Worm (Caenorhabditis elegans) whole organism, L3 larva: ENCODE results near the gene srb-13.

Experiments
- ZK546.5 ChIP-seq: sonication (generic microtip); optimal IDR thresholded peaks from 2 replicates; lab custom pipeline; 2017; ENCODE audit warnings: missing biosample characterization, missing genetic modification characterization
- aly-2 ChIP-seq: fragments of 150-350 bp; optimal IDR thresholded peaks from 2 replicates; lab custom pipeline; 2014; ENCODE audit warnings: missing biosample characterization, missing genetic modification characterization
- ama-1 ChIP-seq: fragments of 150-350 bp; optimal IDR thresholded peaks from 2 replicates; lab custom pipeline; 2018
- ceh-16 ChIP-seq: sonication (generic microtip); optimal IDR thresholded peaks from 2 replicates; lab custom pipeline; 2017; ENCODE audit warnings: missing biosample characterization, missing genetic modification characterization
- ceh-28 ChIP-seq: fragments of 150-350 bp; optimal IDR thresholded peaks from 2 replicates; lab custom pipeline; 2014; ENCODE audit warnings: missing biosample characterization, missing genetic modification reagents, missing genetic modification characterization
- ceh-9 ChIP-seq: sonication (generic microtip); optimal IDR thresholded peaks from 2 replicates; lab custom pipeline; 2018; ENCODE audit warnings: missing biosample characterization, missing genetic modification characterization
- daf-12 ChIP-seq: fragments of 150-350 bp; optimal IDR thresholded peaks from 2 replicates; lab custom pipeline; 2014; ENCODE audit warnings: missing biosample characterization, missing genetic modification reagents, missing genetic modification characterization
- egl-27 ChIP-seq: sonication (generic microtip); optimal IDR thresholded peaks from 4 replicates; lab custom pipeline; 2017; ENCODE audit warnings: missing biosample characterization, missing genetic modification reagents, missing genetic modification characterization
- egl-5 ChIP-seq: fragments of 150-350 bp; optimal IDR thresholded peaks from 2 replicates; lab custom pipeline; 2017; ENCODE audit warnings: missing biosample characterization, missing genetic modification reagents, missing genetic modification characterization, inconsistent platforms
- elt-1 ChIP-seq: fragments of 150-350 bp; optimal IDR thresholded peaks from 2 replicates; lab custom pipeline; 2014; ENCODE audit warnings: missing biosample characterization, missing genetic modification characterization
- elt-2 ChIP-seq: sonication (generic microtip); optimal IDR thresholded peaks from 2 replicates; lab custom pipeline; 2016; ENCODE audit warnings: missing genetic modification reagents, mild to moderate bottlenecking, missing genetic modification characterization, missing compliant biosample characterization
- elt-3 ChIP-seq, 3 experiments: fragments of 150-350 bp in 1 of 3; sonication (generic microtip) in 2 of 3; optimal IDR thresholded peaks; 2 replicates in 2 of 3; 4 replicates in 1 of 3; lab custom pipeline; 2014 to 2017; ENCODE audit warnings: missing biosample characterization in 3 of 3, missing genetic modification characterization in 3 of 3
- eor-1 ChIP-seq, 2 experiments: fragments of 150-350 bp; optimal IDR thresholded peaks; 2 replicates each; lab custom pipeline; 2014 to 2018; ENCODE audit warnings: missing biosample characterization in 2 of 2, missing genetic modification characterization in 2 of 2
- fkh-10 ChIP-seq: sonication (generic microtip); optimal IDR thresholded peaks from 2 replicates; lab custom pipeline; 2017; ENCODE audit warnings: missing biosample characterization, missing genetic modification reagents, missing genetic modification characterization
- fkh-2 ChIP-seq: fragments of 150-350 bp; optimal IDR thresholded peaks from 2 replicates; lab custom pipeline; 2014; ENCODE audit warnings: missing biosample characterization, missing genetic modification reagents, missing genetic modification characterization
- fos-1 ChIP-seq: fragments of 150-350 bp; optimal IDR thresholded peaks from 2 replicates; lab custom pipeline; 2014; ENCODE audit warnings: missing biosample characterization, missing genetic modification characterization
- hmg-11 ChIP-seq: sonication (generic microtip); optimal IDR thresholded peaks from 2 replicates; lab custom pipeline; 2016; ENCODE audit warnings: missing genetic modification characterization, missing compliant biosample characterization
- jun-1 ChIP-seq: fragments of 150-350 bp; optimal IDR thresholded peaks from 2 replicates; lab custom pipeline; 2014; ENCODE audit warnings: missing biosample characterization, missing genetic modification reagents, missing genetic modification characterization
- lin-15B ChIP-seq: fragments of 150-350 bp; optimal IDR thresholded peaks from 2 replicates; lab custom pipeline; 2014; ENCODE audit warnings: missing biosample characterization, missing genetic modification characterization
- lsy-12 ChIP-seq: sonication (generic microtip); optimal IDR thresholded peaks from 2 replicates; lab custom pipeline; 2016; ENCODE audit warnings: mild to moderate bottlenecking, missing genetic modification characterization, missing compliant biosample characterization
- mdl-1 ChIP-seq: fragments of 150-350 bp; optimal IDR thresholded peaks from 2 replicates; lab custom pipeline; 2014; ENCODE audit warnings: missing biosample characterization, missing genetic modification characterization
- mml-1 ChIP-seq: fragments of 150-350 bp; sonication (generic microtip); optimal IDR thresholded peaks from 3 replicates; lab custom pipeline; 2014; ENCODE audit warnings: missing biosample characterization, missing genetic modification characterization
- nfya-1 ChIP-seq: sonication (generic microtip); optimal IDR thresholded peaks from 2 replicates; lab custom pipeline; 2017; ENCODE audit warnings: missing genetic modification characterization, mild to moderate bottlenecking, missing compliant biosample characterization, antibody characterized with exemption, moderate library complexity; ENCODE audit not compliant: insufficient read depth
- nhr-11 ChIP-seq: fragments of 150-350 bp; optimal IDR thresholded peaks from 2 replicates; lab custom pipeline; 2014; ENCODE audit warnings: missing biosample characterization, missing genetic modification characterization
- nhr-12 ChIP-seq: fragments of 150-350 bp; optimal IDR thresholded peaks from 2 replicates; lab custom pipeline; 2014; ENCODE audit warnings: missing biosample characterization, missing genetic modification characterization
- nhr-23 ChIP-seq: fragments of 150-350 bp; optimal IDR thresholded peaks from 2 replicates; lab custom pipeline; 2014; ENCODE audit warnings: missing biosample characterization, missing genetic modification reagents, missing genetic modification characterization
- nhr-237 ChIP-seq: fragments of 150-350 bp; optimal IDR thresholded peaks from 2 replicates; lab custom pipeline; 2014; ENCODE audit warnings: missing biosample characterization, missing genetic modification characterization
- nhr-25 ChIP-seq: sonication (generic microtip); optimal IDR thresholded peaks from 2 replicates; lab custom pipeline; 2017; ENCODE audit warnings: missing biosample characterization, missing genetic modification characterization
- nhr-28 ChIP-seq: fragments of 150-350 bp; optimal IDR thresholded peaks from 2 replicates; lab custom pipeline; 2014; ENCODE audit warnings: missing biosample characterization, missing genetic modification characterization
- nhr-43 ChIP-seq: sonication (generic microtip); optimal IDR thresholded peaks from 2 replicates; lab custom pipeline; 2016; ENCODE audit warnings: mild to moderate bottlenecking, missing genetic modification characterization, missing compliant biosample characterization; ENCODE audit not compliant: poor library complexity, severe bottlenecking
- nhr-76 ChIP-seq: fragments of 150-350 bp; sonication (generic microtip); optimal IDR thresholded peaks from 5 replicates; lab custom pipeline; 2014; ENCODE audit warnings: missing biosample characterization, missing genetic modification characterization
- nhr-77 ChIP-seq: fragments of 150-350 bp; optimal IDR thresholded peaks from 2 replicates; lab custom pipeline; 2014; ENCODE audit warnings: missing biosample characterization, missing genetic modification characterization
- pha-4 ChIP-seq: fragments of 150-350 bp; optimal IDR thresholded peaks from 2 replicates; lab custom pipeline; 2014; ENCODE audit warnings: missing biosample characterization, missing genetic modification reagents, missing genetic modification characterization
- pqm-1 ChIP-seq: fragments of 150-350 bp; optimal IDR thresholded peaks from 2 replicates; lab custom pipeline; 2017; ENCODE audit warnings: missing biosample characterization, missing genetic modification characterization, inconsistent platforms
- sea-2 ChIP-seq: fragments of 150-350 bp; sonication (generic microtip); optimal IDR thresholded peaks from 4 replicates; lab custom pipeline; 2014; ENCODE audit warnings: missing biosample characterization, missing genetic modification reagents, missing genetic modification characterization
- skn-1 ChIP-seq: fragments of 150-350 bp; optimal IDR thresholded peaks from 2 replicates; lab custom pipeline; 2014; ENCODE audit warnings: missing biosample characterization, missing genetic modification characterization
- tbx-2 ChIP-seq: sonication (generic microtip); optimal IDR thresholded peaks from 2 replicates; lab custom pipeline; 2016; ENCODE audit warnings: mild to moderate bottlenecking, missing genetic modification characterization, missing compliant biosample characterization
- unc-39 ChIP-seq: sonication (generic microtip); optimal IDR thresholded peaks from 4 replicates; lab custom pipeline; 2017; ENCODE audit warnings: missing biosample characterization, missing genetic modification characterization
- unc-62 ChIP-seq: fragments of 150-350 bp; sonication (generic microtip); optimal IDR thresholded peaks from 4 replicates; lab custom pipeline; 2014; ENCODE audit warnings: missing biosample characterization, missing genetic modification reagents, missing genetic modification characterization
- zag-1 ChIP-seq: fragments of 150-350 bp; optimal IDR thresholded peaks from 2 replicates; lab custom pipeline; 2014; ENCODE audit warnings: missing biosample characterization, missing genetic modification characterization
- ztf-11 ChIP-seq: fragments of 150-350 bp; optimal IDR thresholded peaks from 2 replicates; lab custom pipeline; 2014; ENCODE audit warnings: missing biosample characterization, missing genetic modification characterization
- ztf-4 ChIP-seq: fragments of 150-350 bp; optimal IDR thresholded peaks from 2 replicates; lab custom pipeline; 2014; ENCODE audit warnings: missing biosample characterization, missing genetic modification characterization

Gene srb-13

DNA sequence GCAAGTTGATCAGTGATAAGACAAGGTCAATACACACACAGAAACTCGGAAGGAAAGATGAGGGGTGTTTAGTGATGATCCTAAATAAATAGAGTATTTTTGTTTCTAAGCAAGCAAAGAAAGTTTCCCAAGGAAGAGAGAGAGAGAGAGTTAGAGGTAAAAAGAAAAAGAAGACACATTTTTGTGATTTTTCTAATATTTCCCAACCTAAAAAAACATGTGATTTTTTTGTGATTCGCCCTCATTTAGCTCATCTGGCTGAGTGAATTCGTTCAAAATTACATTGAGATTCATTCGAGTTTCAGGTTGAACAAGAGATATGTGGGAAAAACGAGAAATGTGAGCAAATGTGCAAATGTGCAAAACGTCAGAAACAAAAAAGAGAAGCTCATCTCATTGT is 6.6 kb downstream of the srb-13 start, which contains the start of gene srb-16:
TSS of gene srb-16 (minus strand) at position 101 of the 400 bp plus-strand sequence.
- TF ChIP-seq egl-27 (tag; lab: Kevin White, UChicago), result no peak
- TF ChIP-seq unc-39 (tag; lab: Kevin White, UChicago), result no peak
- TF ChIP-seq nhr-237 (tag; lab: Kevin White, UChicago), result no peak
- TF ChIP-seq eor-1 (tag; optimal IDR thresholded peaks at IDR 0.05; lab: Kevin White, UChicago), result no peak
- TF ChIP-seq pha-4, result no peak
- no peak for TF ChIP-seq nhr-11
- no peak for TF ChIP-seq nhr-43 (tag; lab: Kevin White, UChicago)
- TF ChIP-seq ztf-11, result no peak
- TF ChIP-seq mdl-1 (tag; lab: Kevin White, UChicago), result no peak
- no peak for TF ChIP-seq ZK546.5 (tag; lab: Kevin White, UChicago)
- no peak for TF ChIP-seq fos-1 (tag; lab: Kevin White, UChicago)
- TF ChIP-seq hmg-11, result no peak
- no peak for TF ChIP-seq ama-1 (lab: Kevin White, UChicago)
- TF ChIP-seq, all 47 proteins: peak for 0

DNA sequence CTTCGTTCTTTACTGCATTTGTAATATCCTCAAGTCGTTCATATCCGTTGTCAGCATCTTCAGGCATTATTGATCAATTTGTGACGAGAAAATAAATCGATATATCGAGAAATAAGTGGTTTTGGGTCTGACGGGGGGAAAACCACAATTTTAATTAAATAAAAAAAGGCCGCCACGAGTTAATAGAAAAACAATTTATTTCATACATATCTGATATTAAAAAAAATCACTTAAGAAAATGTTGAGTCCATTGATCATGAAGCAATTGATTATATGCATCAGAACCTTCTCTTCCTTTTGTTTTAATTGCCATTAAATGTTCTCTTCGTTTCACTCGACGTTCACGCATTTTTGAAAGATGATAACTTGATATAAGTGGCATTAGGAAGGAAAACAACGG is 9.1 kb downstream of the srb-13 start, which contains the start of gene F58A6.5:
TSS of gene F58A6.5 (minus strand) at position 101 of the 400 bp plus-strand sequence.
- TF ChIP-seq eor-1 (tag; optimal IDR thresholded peaks at IDR 0.05; lab: Kevin White, UChicago), result no peak
- TF ChIP-seq nhr-11, result no peak
- TF ChIP-seq ceh-9 (tag; lab: Kevin White, UChicago), result no peak
- TF ChIP-seq skn-1 (tag; lab: Kevin White, UChicago), result no peak
- no peak for TF ChIP-seq ztf-4 (tag; lab: Kevin White, UChicago)
- no peak for TF ChIP-seq elt-2 (tag; lab: Kevin White, UChicago)
- no peak for TF ChIP-seq lsy-12 (tag; lab: Kevin White, UChicago)
- no peak for TF ChIP-seq lin-15B (tag; lab: Kevin White, UChicago)
- no peak for TF ChIP-seq egl-27 (tag; lab: Kevin White, UChicago)
- TF ChIP-seq mdl-1 (tag; lab: Kevin White, UChicago), result no peak
- no peak for TF ChIP-seq ceh-28 (tag; lab: Kevin White, UChicago)
- TF ChIP-seq egl-5 (tag; lab: Kevin White, UChicago), result no peak
- no peak for TF ChIP-seq fos-1 (tag; lab: Kevin White, UChicago)

DNA sequence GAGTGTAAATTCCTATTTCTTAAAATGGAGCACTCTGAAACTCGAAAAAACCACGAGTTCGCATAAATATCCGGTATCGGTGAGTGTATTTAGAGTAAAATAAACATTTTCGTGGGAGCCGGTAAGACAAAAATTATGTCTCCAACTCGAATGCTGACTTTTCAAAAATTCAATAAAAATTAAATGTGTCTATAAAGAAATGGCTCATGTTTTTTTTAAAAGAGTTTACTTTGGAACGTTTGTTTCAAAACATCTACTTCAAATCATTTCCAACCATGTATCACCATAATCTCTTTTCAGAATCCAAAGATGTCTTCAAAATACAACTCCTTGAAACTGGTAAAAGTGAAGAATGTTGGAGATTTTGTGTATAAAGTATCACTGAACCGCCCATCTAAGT is 14.8 kb downstream of the srb-13 start, which contains the start of gene F58A6.1:
TSS of gene F58A6.1 (plus strand) at position 301 of the 400 bp plus-strand sequence.
- TF ChIP-seq daf-12, result no peak
- no peak for TF ChIP-seq fkh-2 (tag; lab: Kevin White, UChicago)
- no peak for TF ChIP-seq nhr-23
- no peak for TF ChIP-seq tbx-2 (tag; lab: Kevin White, UChicago)
- TF ChIP-seq ztf-11, result no peak
- no peak for TF ChIP-seq zag-1
- TF ChIP-seq nfya-1 (tag; lab: Kevin White, UChicago), result no peak
- TF ChIP-seq pha-4, result no peak
- TF ChIP-seq nhr-25 (tag; lab: Kevin White, UChicago), result no peak
- TF ChIP-seq egl-5 (tag; lab: Kevin White, UChicago), result no peak
- TF ChIP-seq elt-2 (tag; lab: Kevin White, UChicago), result no peak
- TF ChIP-seq fos-1 (tag; lab: Kevin White, UChicago), result no peak
- no peak for TF ChIP-seq ztf-4 (tag; lab: Kevin White, UChicago)
- no peak for TF ChIP-seq skn-1 (tag; lab: Kevin White, UChicago)
- TF ChIP-seq mdl-1 (tag; lab: Kevin White, UChicago), result no peak
- TF ChIP-seq unc-62 (GFP tag; lab: Kevin White, UChicago), result no peak
- no peak for TF ChIP-seq nhr-43 (tag; lab: Kevin White, UChicago)
- no peak for TF ChIP-seq mml-1 (tag; lab: Kevin White, UChicago)

DNA sequence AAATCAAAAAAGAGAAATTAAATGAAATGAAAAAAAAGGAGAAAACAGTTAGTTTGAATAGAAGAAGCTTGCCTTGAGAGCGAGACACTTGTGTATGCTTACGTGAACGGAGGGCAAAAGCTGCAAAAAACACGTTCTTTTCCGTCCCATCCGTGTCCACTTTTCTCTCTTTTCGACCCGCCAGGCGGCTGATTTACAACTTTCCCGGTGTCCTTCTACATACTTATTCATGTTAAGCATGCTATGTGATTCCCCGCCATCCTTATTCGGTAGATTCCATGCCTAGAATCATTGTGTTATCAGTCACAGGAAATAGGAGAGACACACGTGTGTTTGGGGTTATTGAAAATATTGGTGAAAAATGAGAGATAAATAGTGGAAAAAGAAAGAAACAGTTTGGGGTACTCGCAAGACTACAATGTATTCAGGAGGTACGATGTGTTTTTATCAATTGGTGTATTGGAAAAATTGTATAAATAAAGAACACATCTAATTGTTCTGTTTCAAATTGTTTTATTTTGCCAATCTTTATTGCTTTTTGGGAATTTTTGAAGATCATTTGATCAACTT is 15.4 kb downstream of the srb-13 start, which contains the start of gene nas-29:
TSS of gene nas-29 (minus strand) at position 92 of the 570 bp plus-strand sequence.
- no peak for TF ChIP-seq daf-12
- no peak for TF ChIP-seq ceh-28 (tag; lab: Kevin White, UChicago)
- TF ChIP-seq mml-1 (tag; lab: Kevin White, UChicago), result no peak
- no peak for TF ChIP-seq ceh-16
- TF ChIP-seq nhr-237 (tag; lab: Kevin White, UChicago), result no peak
- no peak for TF ChIP-seq fkh-10 (GFP tag; lab: Kevin White, UChicago)
- TF ChIP-seq ztf-11, result no peak
- TF ChIP-seq elt-1 (tag; lab: Kevin White, UChicago), result no peak
- TF ChIP-seq lsy-12 (tag; lab: Kevin White, UChicago), result no peak
- TF ChIP-seq elt-3 (tag; optimal IDR thresholded peaks at IDR 0.05; lab: Kevin White, UChicago), result no peak
- TF ChIP-seq pqm-1, result peak; percentile 89
- no peak for TF ChIP-seq unc-62 (GFP tag; lab: Kevin White, UChicago)
- TF ChIP-seq sea-2 (GFP tag; lab: Kevin White, UChicago), result no peak
- no peak for TF ChIP-seq eor-1 (tag; optimal IDR thresholded peaks at IDR 0.05; lab: Kevin White, UChicago)
- TF ChIP-seq mdl-1 (tag; lab: Kevin White, UChicago), result peak; percentile 28
- TF ChIP-seq nhr-28 (tag; lab: Kevin White, UChicago), result no peak
- no peak for TF ChIP-seq aly-2
- TF ChIP-seq nhr-12 (tag; lab: Kevin White, UChicago), result no peak
- no peak for TF ChIP-seq pha-4
- TF ChIP-seq jun-1 (tag; lab: Kevin White, UChicago), result peak; percentile 20
- no peak for TF ChIP-seq egl-5 (tag; lab: Kevin White, UChicago)
- TF ChIP-seq ama-1 (lab: Kevin White, UChicago), result no peak
- TF ChIP-seq nhr-11, result no peak
- TF ChIP-seq elt-2 (tag; lab: Kevin White, UChicago), result peak; percentile 98
- TF ChIP-seq fos-1 (tag; lab: Kevin White, UChicago), result no peak
- peak; percentile 44 for TF ChIP-seq nhr-43 (tag; lab: Kevin White, UChicago)
- TF ChIP-seq nhr-77 (tag; lab: Kevin White, UChicago), result no peak
- peak; percentile 64 for TF ChIP-seq nhr-25 (tag; lab: Kevin White, UChicago)
- TF ChIP-seq unc-39 (tag; lab: Kevin White, UChicago), result no peak
- TF ChIP-seq nhr-76, result no peak
- no peak for TF ChIP-seq nhr-23
